Fruit fly (Drosophila melanogaster): Measurements from ENCODE around the gene Ir94g.

Ir94g gene

DNA sequence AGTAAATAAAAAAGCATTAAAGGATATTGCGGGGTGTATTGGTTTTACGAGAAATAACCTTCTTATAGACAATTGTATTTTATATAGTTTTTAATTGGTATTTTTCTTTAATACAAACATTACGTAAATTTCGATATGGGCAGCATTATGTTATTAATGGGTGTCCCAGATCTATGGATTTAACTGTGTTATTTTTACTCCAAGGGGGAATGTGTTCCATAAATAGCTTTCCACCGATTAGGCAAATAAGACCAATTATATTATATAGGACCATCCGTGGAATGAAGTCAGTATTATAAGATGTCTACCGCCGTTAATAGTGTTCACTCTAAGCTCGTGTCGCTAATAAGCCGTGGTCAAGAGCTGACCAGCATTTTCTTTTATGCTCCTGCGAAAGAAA lies at the start of gene Ir94g:
TSS of gene Ir94g (plus strand) at position 301 of the 400 bp plus-strand sequence.
- TF ChIP-seq Crg-1 (GFP tag; optimal IDR thresholded peaks at IDR 0.05) (no peak), cic (GFP tag; optimal IDR thresholded peaks at IDR 0.05) (no peak), cnc (optimal IDR thresholded peaks at IDR 0.05) (no peak), Mnt (GFP tag; optimal IDR thresholded peaks at IDR 0.05) (no peak), kay (GFP tag; ENCODE audit: borderline replicate concordance) (no peak), toe (GFP tag; optimal IDR thresholded peaks at IDR 0.05) (no peak), CG1620 (GFP tag; optimal IDR thresholded peaks at IDR 0.05) (no peak), CG5204 (GFP tag; optimal IDR thresholded peaks at IDR 0.05) (no peak)

DNA sequence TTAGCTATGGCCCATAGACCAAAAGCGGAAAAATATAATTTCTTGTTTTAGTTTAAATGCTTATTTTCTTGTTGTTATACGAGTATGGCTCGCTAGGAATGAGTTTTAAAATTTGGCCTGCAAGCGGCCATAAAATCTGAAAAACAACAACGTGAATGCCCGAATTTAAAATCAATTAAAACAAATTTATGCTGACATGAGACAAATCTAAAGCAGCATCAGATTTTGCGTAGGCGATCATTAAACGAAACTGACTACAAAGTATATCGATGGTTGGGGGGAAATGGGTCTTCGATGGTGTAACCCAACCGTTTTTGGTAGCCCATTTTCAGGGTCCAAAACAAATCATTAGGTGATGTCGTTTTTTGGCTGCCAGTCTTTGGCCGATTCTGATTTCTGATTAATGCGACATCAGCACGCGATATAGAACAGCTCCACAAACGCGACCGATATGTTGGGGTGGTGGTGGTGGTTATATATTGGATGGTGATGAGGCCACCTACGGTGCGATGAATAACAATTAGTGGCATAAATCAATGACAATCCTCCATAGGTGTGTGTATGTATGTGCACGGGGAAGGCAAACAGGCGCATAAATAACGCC lies 45.4 kb upstream of the Ir94g start:
- no peak for TF ChIP-seq CG12768 (GFP tag; optimal IDR thresholded peaks at IDR 0.05)
- no peak for TF ChIP-seq Mnt (GFP tag; optimal IDR thresholded peaks at IDR 0.05)
- TF ChIP-seq CG7101 (tag; optimal IDR thresholded peaks at IDR 0.05), result no peak
- no peak for TF ChIP-seq ovo (GFP tag; optimal IDR thresholded peaks at IDR 0.05)
- TF ChIP-seq tj (GFP tag; optimal IDR thresholded peaks at IDR 0.05), result no peak
- no peak for TF ChIP-seq cnc (optimal IDR thresholded peaks at IDR 0.05)
- TF ChIP-seq CG14711 (tag; optimal IDR thresholded peaks at IDR 0.05), result no peak
- no peak for TF ChIP-seq CG11617 (GFP tag; optimal IDR thresholded peaks at IDR 0.05)
- TF ChIP-seq Clk (GFP tag; optimal IDR thresholded peaks at IDR 0.05), result no peak
- no peak for TF ChIP-seq CG33017 (tag; optimal IDR thresholded peaks at IDR 0.05)

DNA sequence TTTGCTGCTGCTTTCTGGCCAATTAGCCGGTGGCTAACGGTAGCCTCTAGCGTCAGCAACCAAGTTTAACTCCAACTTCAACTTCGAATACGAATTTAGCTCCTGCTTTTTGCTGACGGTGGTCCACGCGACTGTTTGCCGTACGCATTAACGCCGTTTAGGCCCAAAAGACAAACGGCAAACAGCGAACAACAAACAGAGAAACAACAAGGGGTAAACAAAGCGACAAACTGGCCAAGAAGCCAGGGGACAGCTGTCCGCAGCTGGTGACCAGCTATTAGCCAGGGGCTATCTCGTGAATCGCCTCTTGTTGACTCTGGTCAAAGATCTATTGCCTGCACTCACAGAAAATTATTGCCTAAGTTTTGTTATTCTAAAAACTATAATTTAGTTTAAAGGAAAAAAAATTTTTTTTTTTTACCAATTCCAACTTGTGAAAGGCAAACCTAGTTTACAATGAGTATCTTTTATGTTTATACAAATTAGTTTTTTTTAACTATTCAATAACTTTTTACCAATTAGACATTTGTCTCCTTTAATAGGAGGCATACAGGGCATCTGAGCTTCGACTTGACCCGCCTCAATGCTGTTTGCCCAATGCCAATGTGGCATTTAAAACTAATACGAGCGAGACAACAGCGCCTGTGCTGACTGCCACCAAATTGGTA lies 38.3 kb upstream of the Ir94g start:
- TF ChIP-seq toe (GFP tag; optimal IDR thresholded peaks at IDR 0.05) (no peak), Clk (GFP tag; optimal IDR thresholded peaks at IDR 0.05) (no peak), CG12768 (GFP tag; optimal IDR thresholded peaks at IDR 0.05) (no peak), CG7045 (GFP tag; optimal IDR thresholded peaks at IDR 0.05) (no peak), pad (GFP tag; optimal IDR thresholded peaks at IDR 0.05) (no peak), CG7101 (tag; optimal IDR thresholded peaks at IDR 0.05) (no peak), ovo (GFP tag; optimal IDR thresholded peaks at IDR 0.05) (no peak), Crg-1 (GFP tag; optimal IDR thresholded peaks at IDR 0.05) (no peak), CG33017 (tag; optimal IDR thresholded peaks at IDR 0.05) (no peak)

DNA sequence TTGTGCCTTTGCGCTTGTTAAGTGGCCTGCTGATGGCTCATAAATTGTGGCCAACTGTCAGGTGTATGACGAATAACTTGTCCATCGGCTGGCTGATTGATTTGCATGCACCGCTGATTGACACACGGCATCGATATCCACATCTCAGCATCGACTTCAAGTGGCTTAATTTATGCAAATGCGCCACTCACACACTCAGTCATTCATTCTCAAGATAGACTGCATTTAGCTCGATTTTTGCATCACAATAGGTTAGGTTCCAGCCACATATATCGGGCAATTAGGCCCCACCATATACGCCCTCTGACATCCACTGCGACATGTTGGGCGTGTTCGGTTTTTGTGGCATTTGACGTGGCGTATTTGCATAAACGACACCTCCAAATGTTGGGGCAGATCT lies 27.8 kb upstream of the Ir94g start:
- TF ChIP-seq CG33017 (tag; optimal IDR thresholded peaks at IDR 0.05), result no peak
- no peak for TF ChIP-seq kay (GFP tag; ENCODE audit: borderline replicate concordance)
- TF ChIP-seq CG7045 (GFP tag; optimal IDR thresholded peaks at IDR 0.05), result no peak
- no peak for TF ChIP-seq CG11617 (GFP tag; optimal IDR thresholded peaks at IDR 0.05)
- no peak for TF ChIP-seq CG14711 (tag; optimal IDR thresholded peaks at IDR 0.05)
- no peak for TF ChIP-seq Crg-1 (GFP tag; optimal IDR thresholded peaks at IDR 0.05)
- TF ChIP-seq ovo (GFP tag; optimal IDR thresholded peaks at IDR 0.05), result no peak
- no peak for TF ChIP-seq CG1620 (GFP tag; optimal IDR thresholded peaks at IDR 0.05)
- TF ChIP-seq cic (GFP tag; optimal IDR thresholded peaks at IDR 0.05), result no peak
- no peak for TF ChIP-seq CG5204 (GFP tag; optimal IDR thresholded peaks at IDR 0.05)
- no peak for TF ChIP-seq Clk (GFP tag; optimal IDR thresholded peaks at IDR 0.05)
- no peak for TF ChIP-seq tj (GFP tag; optimal IDR thresholded peaks at IDR 0.05)
- no peak for TF ChIP-seq CG7101 (tag; optimal IDR thresholded peaks at IDR 0.05)

DNA sequence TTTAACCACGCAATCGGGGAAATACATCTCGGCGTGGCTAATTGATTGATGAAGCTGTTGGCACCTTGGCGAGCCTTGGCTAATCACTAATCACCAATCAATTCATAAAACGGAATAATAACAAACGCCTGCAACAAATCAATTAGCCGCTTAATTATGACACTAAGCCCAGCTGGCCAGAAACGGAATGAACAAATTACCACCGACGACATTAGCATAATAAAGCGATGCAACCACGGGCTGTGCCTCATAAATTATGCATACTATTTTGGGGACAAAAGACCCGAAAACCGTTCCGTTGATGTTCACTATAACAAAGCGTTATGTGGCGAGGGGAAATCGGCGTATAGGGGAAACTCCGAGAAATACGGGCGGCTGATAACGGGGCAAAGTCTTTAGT lies 23.0 kb upstream of the Ir94g start:
- TF ChIP-seq Mnt (GFP tag; optimal IDR thresholded peaks at IDR 0.05) (no peak), CG33017 (tag; optimal IDR thresholded peaks at IDR 0.05) (no peak), toe (GFP tag; optimal IDR thresholded peaks at IDR 0.05) (no peak), bab1 (GFP tag; optimal IDR thresholded peaks at IDR 0.05) (no peak), cic (GFP tag; optimal IDR thresholded peaks at IDR 0.05) (no peak), kay (GFP tag; ENCODE audit: borderline replicate concordance) (no peak), Clk (GFP tag; optimal IDR thresholded peaks at IDR 0.05) (no peak), Hr96 (GFP tag; optimal IDR thresholded peaks at IDR 0.05) (no peak), CG14711 (tag; optimal IDR thresholded peaks at IDR 0.05) (no peak), CG12768 (GFP tag; optimal IDR thresholded peaks at IDR 0.05) (no peak), ovo (GFP tag; optimal IDR thresholded peaks at IDR 0.05) (no peak), CG5204 (GFP tag; optimal IDR thresholded peaks at IDR 0.05) (no peak), pad (GFP tag; optimal IDR thresholded peaks at IDR 0.05) (no peak), CG7101 (tag; optimal IDR thresholded peaks at IDR 0.05) (no peak), CG11617 (GFP tag; optimal IDR thresholded peaks at IDR 0.05) (no peak), tj (GFP tag; optimal IDR thresholded peaks at IDR 0.05) (no peak), CG1620 (GFP tag; optimal IDR thresholded peaks at IDR 0.05) (no peak), cnc (optimal IDR thresholded peaks at IDR 0.05) (no peak)

DNA sequence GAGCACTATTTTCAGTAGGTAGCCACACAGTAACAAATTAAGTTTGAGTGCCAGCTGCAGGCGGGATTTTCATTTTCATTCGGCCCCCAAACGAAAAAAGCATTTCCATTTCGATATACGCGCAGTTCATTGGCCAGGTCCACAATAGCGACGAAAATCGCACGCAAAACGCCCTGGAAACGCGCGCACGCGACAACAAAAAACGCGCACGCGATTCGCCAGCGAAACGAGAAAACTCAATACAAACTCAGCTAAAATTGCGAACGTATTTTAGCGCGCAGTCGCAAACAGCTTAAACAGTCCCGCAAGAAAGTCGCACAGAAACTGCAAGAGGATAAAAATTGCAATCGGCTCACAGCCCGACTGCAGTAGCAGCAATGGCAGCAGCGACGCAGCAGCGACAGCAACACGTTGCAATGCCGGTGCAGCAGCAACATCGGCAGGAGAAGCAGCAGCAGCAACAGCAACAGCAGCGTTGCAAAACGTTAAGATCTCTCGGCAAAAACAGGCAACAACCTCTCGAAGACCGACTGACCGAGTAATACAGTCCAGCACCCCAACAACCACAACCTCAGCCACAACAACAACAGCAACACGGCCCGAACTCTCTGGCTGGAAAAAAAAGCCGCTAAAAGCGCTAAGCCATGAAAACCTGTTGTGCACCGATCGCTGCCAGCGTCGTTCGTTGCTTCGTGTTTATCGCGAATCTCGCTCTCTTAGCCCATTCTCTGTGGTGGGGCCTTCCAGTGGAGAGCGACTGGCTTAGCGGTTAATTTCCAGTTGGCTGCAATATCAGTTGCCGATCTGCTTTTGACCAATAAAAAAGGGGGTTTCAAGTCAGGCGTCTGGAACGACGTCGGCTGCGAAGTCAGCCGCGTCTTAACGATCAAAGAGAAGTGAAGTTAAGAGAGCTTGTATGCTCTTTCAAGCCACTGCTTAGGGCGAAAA lies 11.4 kb upstream of the Ir94g start, which contains the start of gene CG4374:
TSS of gene CG4374 (minus strand) at position 268 of the 948 bp plus-strand sequence.
- TF ChIP-seq CG7101 (tag; optimal IDR thresholded peaks at IDR 0.05) (no peak), kay (GFP tag; ENCODE audit: borderline replicate concordance) (no peak), pad (GFP tag; optimal IDR thresholded peaks at IDR 0.05) (no peak)
